Fruit fly (Drosophila melanogaster) whole organism, embryonic: ENCODE measurements around the gene mh.

ENCODE experiments used
- CG10267 ChIP-seq: fragments of 200-800 bp; sonication (Bioruptor generic); optimal IDR thresholded peaks from 2 replicates; lab custom pipeline; 2018; ENCODE audit warnings: missing biosample characterization, mild to moderate bottlenecking, missing genetic modification characterization, moderate library complexity
- CG10321 ChIP-seq: fragments of 200-800 bp; sonication (Bioruptor generic); IDR thresholded peaks from 2 replicates; pipeline ENCODE4 v1.3.6; 2022; ENCODE audit warnings: missing biosample characterization, missing genetic modification characterization
- CG10543 ChIP-seq: fragments of 200-800 bp; sonication (Bioruptor generic); optimal IDR thresholded peaks from 3 replicates; lab custom pipeline; 2017; ENCODE audit warnings: missing biosample characterization, mild to moderate bottlenecking, missing genetic modification characterization, moderate library complexity
- CG12299 ChIP-seq: fragments of 200-800 bp; sonication (Bioruptor generic); optimal IDR thresholded peaks from 2 replicates; lab custom pipeline; 2018; ENCODE audit warnings: missing biosample characterization, mild to moderate bottlenecking, missing genetic modification characterization
- CG14441 ChIP-seq: fragments of 200-800 bp; sonication (Bioruptor generic); IDR thresholded peaks from 2 replicates; pipeline ENCODE4 v1.3.6; 2022; ENCODE audit warnings: missing biosample characterization, missing genetic modification characterization
- CG15269 ChIP-seq: fragments of 200-800 bp; sonication (Bioruptor generic); optimal IDR thresholded peaks from 2 replicates; lab custom pipeline; 2018; ENCODE audit warnings: missing biosample characterization, mild to moderate bottlenecking, missing genetic modification characterization, moderate library complexity
- CG15514 ChIP-seq: fragments of 200-800 bp; sonication (Bioruptor generic); optimal IDR thresholded peaks from 3 replicates; lab custom pipeline; 2017; ENCODE audit warnings: missing biosample characterization, missing genetic modification characterization, mild to moderate bottlenecking, moderate library complexity, missing genetic modification reagents
- CG15696 ChIP-seq: fragments of 200-800 bp; sonication (Bioruptor generic); optimal IDR thresholded peaks from 2 replicates; lab custom pipeline; 2019; ENCODE audit warnings: missing biosample characterization, mild to moderate bottlenecking, missing genetic modification characterization, moderate library complexity
- CG16815 ChIP-seq: fragments of 200-800 bp; sonication (Bioruptor generic); optimal IDR thresholded peaks from 3 replicates; lab custom pipeline; 2017; ENCODE audit warnings: missing biosample characterization, mild to moderate bottlenecking, missing genetic modification characterization
- CG1792 ChIP-seq: fragments of 200-800 bp; sonication (Bioruptor generic); optimal IDR thresholded peaks from 2 replicates; lab custom pipeline; 2016; ENCODE audit warnings: missing biosample characterization, missing genetic modification characterization
- CG18599 ChIP-seq: fragments of 200-800 bp; sonication (Bioruptor generic); optimal IDR thresholded peaks from 3 replicates; lab custom pipeline; 2017; ENCODE audit warnings: missing biosample characterization, missing genetic modification characterization, mild to moderate bottlenecking, moderate library complexity, missing genetic modification reagents
- CG2120 ChIP-seq: fragments of 200-800 bp; sonication (Bioruptor generic); optimal IDR thresholded peaks from 3 replicates; lab custom pipeline; 2016; ENCODE audit warnings: missing biosample characterization, missing genetic modification characterization
- CG2712 ChIP-seq: fragments of 200-800 bp; optimal IDR thresholded peaks from 3 replicates; lab custom pipeline; 2019; ENCODE audit warnings: missing biosample characterization, mild to moderate bottlenecking, missing genetic modification characterization, moderate library complexity
- CG30403 ChIP-seq: fragments of 200-800 bp; sonication (Bioruptor generic); optimal IDR thresholded peaks from 3 replicates; lab custom pipeline; 2016; ENCODE audit warnings: missing biosample characterization, missing genetic modification characterization
- CG30431 ChIP-seq: fragments of 200-800 bp; sonication (Bioruptor generic); optimal IDR thresholded peaks from 2 replicates; lab custom pipeline; 2017; ENCODE audit warnings: missing biosample characterization, missing genetic modification characterization
- CG31365 ChIP-seq: fragments of 200-800 bp; sonication (Bioruptor generic); optimal IDR thresholded peaks from 2 replicates; lab custom pipeline; 2018; ENCODE audit warnings: missing biosample characterization, mild to moderate bottlenecking, missing genetic modification characterization
- CG33557 ChIP-seq: fragments of 200-800 bp; sonication (Bioruptor generic); optimal IDR thresholded peaks from 2 replicates; lab custom pipeline; 2019; ENCODE audit warnings: missing biosample characterization, mild to moderate bottlenecking, missing genetic modification characterization, moderate library complexity
- CG3995 ChIP-seq: fragments of 200-800 bp; sonication (Bioruptor generic); optimal IDR thresholded peaks from 3 replicates; lab custom pipeline; 2016; ENCODE audit warnings: missing biosample characterization, missing genetic modification characterization
- CG6175 ChIP-seq: fragments of 200-800 bp; sonication (Bioruptor generic); IDR thresholded peaks from 3 replicates; pipeline ENCODE4 v1.3.6; 2022; ENCODE audit warnings: missing biosample characterization, missing genetic modification characterization
- CG8290 ChIP-seq, 3 experiments: fragments of 200-800 bp; sonication (Bioruptor generic); optimal IDR thresholded peaks; 2 replicates each; lab custom pipeline; 2016 to 2019; ENCODE audit warnings: missing biosample characterization in 3 of 3, missing genetic modification characterization in 3 of 3, mild to moderate bottlenecking in 2 of 3, moderate library complexity in 1 of 3
- Camta ChIP-seq: fragments of 200-800 bp; sonication (Bioruptor generic); optimal IDR thresholded peaks from 2 replicates; lab custom pipeline; 2016; ENCODE audit warnings: missing biosample characterization, missing genetic modification characterization
- Dad ChIP-seq: fragments of 200-800 bp; sonication (Bioruptor generic); optimal IDR thresholded peaks from 3 replicates; lab custom pipeline; 2016; ENCODE audit warnings: missing biosample characterization, missing genetic modification characterization
- Deaf1 ChIP-seq: fragments of 200-800 bp; optimal IDR thresholded peaks from 3 replicates; lab custom pipeline; 2019; ENCODE audit warnings: missing biosample characterization, mild to moderate bottlenecking, missing genetic modification characterization, moderate library complexity
- Hr51 ChIP-seq, 2 experiments: fragments of 200-800 bp; sonication (Bioruptor generic); optimal IDR thresholded peaks; 2 replicates in 1 of 2; 3 replicates in 1 of 2; lab custom pipeline; 2016 to 2018; ENCODE audit warnings: missing biosample characterization in 2 of 2, missing genetic modification characterization in 2 of 2, mild to moderate bottlenecking in 1 of 2, moderate library complexity in 1 of 2
- NK7.1 ChIP-seq: fragments of 200-800 bp; sonication (Bioruptor generic); optimal IDR thresholded peaks from 3 replicates; lab custom pipeline; 2016; ENCODE audit warnings: missing biosample characterization, missing genetic modification characterization
- Opbp ChIP-seq: fragments of 200-800 bp; sonication (Bioruptor generic); IDR thresholded peaks from 3 replicates; pipeline ENCODE4 v1.3.6; 2022; ENCODE audit warnings: missing biosample characterization, missing genetic modification characterization; ENCODE audit not compliant: partially characterized antibody
- Pdp1 ChIP-seq, 2 experiments: fragments of 200-800 bp; sonication (Bioruptor generic); optimal IDR thresholded peaks; 3 replicates each; lab custom pipeline; 2016; ENCODE audit warnings: missing biosample characterization in 2 of 2, missing genetic modification characterization in 2 of 2, mild to moderate bottlenecking in 1 of 2, moderate library complexity in 1 of 2
- Poxn ChIP-seq: fragments of 200-800 bp; sonication (Bioruptor generic); IDR thresholded peaks from 2 replicates; pipeline ENCODE4 v1.3.6; 2022; ENCODE audit warnings: missing biosample characterization, missing genetic modification characterization
- Sry-δ ChIP-seq: fragments of 200-800 bp; sonication (Bioruptor generic); optimal IDR thresholded peaks from 2 replicates; lab custom pipeline; 2016; ENCODE audit warnings: missing biosample characterization, missing genetic modification characterization
- bcd ChIP-seq: fragments of 200-800 bp; sonication (Bioruptor generic); optimal IDR thresholded peaks from 2 replicates; lab custom pipeline; 2017; ENCODE audit warnings: missing biosample characterization, mild to moderate bottlenecking, missing genetic modification characterization
- cad ChIP-seq: fragments of >200 bp; optimal IDR thresholded peaks from 2 replicates; lab custom pipeline; 2017; ENCODE audit warnings: missing biosample characterization, missing genetic modification characterization
- ci ChIP-seq: fragments of 200-800 bp; sonication (Bioruptor generic); IDR thresholded peaks from 3 replicates; pipeline ENCODE4 v1.3.6; 2022; ENCODE audit warnings: missing biosample characterization, missing genetic modification characterization
- crp ChIP-seq, 2 experiments: fragments of 200-800 bp; sonication (Bioruptor generic); optimal IDR thresholded peaks; 2 replicates in 1 of 2; 3 replicates in 1 of 2; lab custom pipeline; 2017; ENCODE audit warnings: missing biosample characterization in 2 of 2, missing genetic modification characterization in 2 of 2, mild to moderate bottlenecking in 1 of 2, moderate library complexity in 1 of 2
- fd102C ChIP-seq: fragments of 200-800 bp; sonication (Bioruptor generic); optimal IDR thresholded peaks from 2 replicates; lab custom pipeline; 2018; ENCODE audit warnings: missing biosample characterization, mild to moderate bottlenecking, missing genetic modification characterization, moderate library complexity
- kah ChIP-seq: fragments of 200-800 bp; sonication (Bioruptor generic); optimal IDR thresholded peaks from 2 replicates; lab custom pipeline; 2018; ENCODE audit warnings: missing biosample characterization, mild to moderate bottlenecking, missing genetic modification characterization
- kni ChIP-seq: fragments of 200-800 bp; sonication (Bioruptor generic); optimal IDR thresholded peaks from 3 replicates; lab custom pipeline; 2017; ENCODE audit warnings: mild to moderate bottlenecking, missing biosample characterization, missing genetic modification reagents, missing genetic modification characterization
- nau ChIP-seq: fragments of 200-800 bp; sonication (Bioruptor generic); optimal IDR thresholded peaks from 3 replicates; lab custom pipeline; 2017; ENCODE audit warnings: missing biosample characterization, mild to moderate bottlenecking, missing genetic modification characterization, missing genetic modification reagents
- nom ChIP-seq: fragments of 200-800 bp; sonication (Bioruptor generic); optimal IDR thresholded peaks from 2 replicates; lab custom pipeline; 2017; ENCODE audit warnings: missing biosample characterization, missing genetic modification characterization, mild to moderate bottlenecking, moderate library complexity, missing genetic modification reagents
- odd ChIP-seq: fragments of 200-800 bp; sonication (Bioruptor generic); optimal IDR thresholded peaks from 2 replicates; lab custom pipeline; 2017; ENCODE audit warnings: missing biosample characterization, mild to moderate bottlenecking, missing genetic modification characterization
- pnt ChIP-seq: fragments of 200-800 bp; sonication (Bioruptor generic); optimal IDR thresholded peaks from 3 replicates; lab custom pipeline; 2016; ENCODE audit warnings: missing biosample characterization, missing genetic modification characterization
- prd ChIP-seq, 3 experiments: fragments of >200 bp in 2 of 3; fragments of 200-800 bp in 1 of 3; sonication (Bioruptor generic) in 1 of 3; optimal IDR thresholded peaks in 2 of 3; IDR thresholded peaks in 1 of 3; 2 replicates in 2 of 3; 3 replicates in 1 of 3; pipeline versions ENCODE4 v1.3.6 to Lab custom; 2017 to 2022; ENCODE audit warnings: missing biosample characterization in 1 of 3, missing genetic modification characterization in 1 of 3
- rib ChIP-seq: fragments of 200-800 bp; sonication (Bioruptor generic); IDR thresholded peaks from 2 replicates; pipeline ENCODE4 v1.3.6; 2022; ENCODE audit warnings: missing biosample characterization, missing genetic modification characterization
- salm ChIP-seq: fragments of 200-800 bp; sonication (Bioruptor generic); optimal IDR thresholded peaks from 2 replicates; lab custom pipeline; 2018; ENCODE audit warnings: missing biosample characterization, mild to moderate bottlenecking, missing genetic modification characterization
- schlank ChIP-seq: fragments of 200-800 bp; sonication (Bioruptor generic); optimal IDR thresholded peaks from 2 replicates; lab custom pipeline; 2018; ENCODE audit warnings: missing biosample characterization, mild to moderate bottlenecking, missing genetic modification characterization
- sr ChIP-seq: fragments of 200-800 bp; sonication (Bioruptor generic); IDR thresholded peaks from 3 replicates; pipeline ENCODE4 v1.3.6; 2022; ENCODE audit warnings: missing biosample characterization, missing genetic modification characterization
- twi ChIP-seq: fragments of 200-800 bp; optimal IDR thresholded peaks from 2 replicates; lab custom pipeline; 2019; ENCODE audit warnings: missing biosample characterization, mild to moderate bottlenecking, missing genetic modification characterization, moderate library complexity
- unc-4 ChIP-seq: fragments of 200-800 bp; sonication (Bioruptor generic); IDR thresholded peaks from 2 replicates; pipeline ENCODE4 v1.3.6; 2022; ENCODE audit warnings: missing biosample characterization, missing genetic modification characterization; ENCODE audit not compliant: partially characterized antibody
- vfl ChIP-seq: fragments of 200-800 bp; sonication (Bioruptor generic); optimal IDR thresholded peaks from 2 replicates; lab custom pipeline; 2016; ENCODE audit warnings: missing biosample characterization, missing genetic modification characterization
- zen ChIP-seq: fragments of 200-800 bp; sonication (Bioruptor generic); optimal IDR thresholded peaks from 3 replicates; lab custom pipeline; 2018; ENCODE audit warnings: missing biosample characterization, mild to moderate bottlenecking, missing genetic modification characterization, moderate library complexity

mh gene

dm6 chrX:15498791-15499190 is 23.6 kb upstream of the mh start (continued):
- TF ChIP-seq CG10267 (tag; lab: Kevin White, UChicago) = no peak
- no peak for TF ChIP-seq CG1792 (GFP tag; lab: Kevin White, UChicago)
- no peak for TF ChIP-seq odd
- peak; percentile 7 for TF ChIP-seq Camta (GFP tag; lab: Kevin White, UChicago)
- TF ChIP-seq CG10321 (GFP tag; lab: Robert Waterston, UW) = no peak
- TF ChIP-seq CG8290 (GFP tag; optimal IDR thresholded peaks at IDR 0.05; lab: Kevin White, UChicago) = peak; percentile 51
- TF ChIP-seq CG8290 (tag; optimal IDR thresholded peaks at IDR 0.05; lab: Kevin White, UChicago) = peak; percentile 79 to 85
- 0 out of 3 replicates have a peak, but pooled peaks have one; percentile 32 for TF ChIP-seq CG6175
- no peak for TF ChIP-seq Poxn (GFP tag; lab: Robert Waterston, UW)
- TF ChIP-seq CG10543 (GFP tag; lab: Kevin White, UChicago) = no peak
- TF ChIP-seq kni (GFP tag; lab: Kevin White, UChicago) = peak; percentile 5
- TF ChIP-seq pnt = no peak
- peak; percentile 3 for TF ChIP-seq zen
- peak; percentile 44 for TF ChIP-seq twi (tag; lab: Kevin White, UChicago)
- peak; percentile 99 for TF ChIP-seq Deaf1 (tag; lab: Kevin White, UChicago)
- no peak for TF ChIP-seq unc-4 (GFP tag; lab: Robert Waterston, UW)
- TF ChIP-seq CG30403 = no peak
- TF ChIP-seq Hr51 (GFP tag; optimal IDR thresholded peaks at IDR 0.05; lab: Kevin White, UChicago) = peak in 1 of 2 experiments; percentile 0
- peak; percentile 61 for TF ChIP-seq CG33557 (GFP tag; lab: Kevin White, UChicago)
- peak; percentile 35 for TF ChIP-seq CG15514 (GFP tag; lab: Kevin White, UChicago)
- TF ChIP-seq NK7.1 (GFP tag; lab: Kevin White, UChicago) = peak; percentile 7
- no peak for TF ChIP-seq prd (optimal IDR thresholded peaks at IDR 0.05; lab: Kevin White, UChicago)
- 0 out of 3 replicates have a peak, but pooled peaks have one; percentile 28 for TF ChIP-seq prd (GFP tag; IDR thresholded peaks at IDR 0.05; lab: Robert Waterston, UW)
- no peak for TF ChIP-seq CG31365 (tag; lab: Kevin White, UChicago)
- no peak for TF ChIP-seq nau (GFP tag; lab: Kevin White, UChicago)
- TF ChIP-seq Sry-δ (GFP tag; lab: Kevin White, UChicago) = peak; percentile 16
- TF ChIP-seq CG30431 (GFP tag; lab: Kevin White, UChicago) = no peak
- TF ChIP-seq nom (GFP tag; lab: Kevin White, UChicago) = peak; percentile 74
- peak; percentile 6 for TF ChIP-seq fd102C (GFP tag; lab: Kevin White, UChicago)
- no peak for TF ChIP-seq rib (GFP tag; lab: Robert Waterston, UW)
- no peak for TF ChIP-seq bcd
- no peak for TF ChIP-seq salm (tag; lab: Kevin White, UChicago)
- no peak for TF ChIP-seq CG14441 (GFP tag; lab: Robert Waterston, UW)
- TF ChIP-seq cad = no peak
- TF ChIP-seq CG18599 (GFP tag; lab: Kevin White, UChicago) = peak; percentile 8
- peak in 1 of 2 experiments; percentile 15 for TF ChIP-seq Pdp1 (GFP tag; optimal IDR thresholded peaks at IDR 0.05; lab: Kevin White, UChicago)
- peak; percentile 80 for TF ChIP-seq ci
- TF ChIP-seq vfl (GFP tag; lab: Kevin White, UChicago) = no peak
- TF ChIP-seq CG2120 (GFP tag; lab: Kevin White, UChicago) = peak; percentile 8
- TF ChIP-seq CG15696 (tag; lab: Kevin White, UChicago) = no peak
- TF ChIP-seq sr (GFP tag; lab: Robert Waterston, UW) = peak; percentile 28; the same call in 1 of the 3 replicates
- peak; percentile 53; the same call in 1 of the 3 replicates for TF ChIP-seq Opbp
- TF ChIP-seq Dad (GFP tag; lab: Kevin White, UChicago) = peak; percentile 9
- TF ChIP-seq CG3995 (GFP tag; lab: Kevin White, UChicago) = no peak
- TF ChIP-seq crp (GFP tag; optimal IDR thresholded peaks at IDR 0.05; lab: Kevin White, UChicago) = no peak
- TF ChIP-seq CG15269 (tag; lab: Kevin White, UChicago) = no peak
- no peak for TF ChIP-seq CG12299 (tag; lab: Kevin White, UChicago)
- no peak for TF ChIP-seq CG16815
- peak; percentile 6 for TF ChIP-seq kah
- no peak for TF ChIP-seq schlank (tag; lab: Kevin White, UChicago)
- TF ChIP-seq CG2712 (tag; lab: Kevin White, UChicago) = peak; percentile 39
